Worm (Caenorhabditis elegans) whole organism, midembryonic: ENCODE measurements around the gene C47E12.14.

Source experiments
- T22C8.4 ChIP-seq: fragments of 200-800 bp; sonication (Bioruptor generic); IDR thresholded peaks from 2 replicates; pipeline ENCODE4 v1.3.6; 2022; ENCODE audit warnings: missing genetic modification characterization, missing compliant biosample characterization
- cog-1 ChIP-seq: sonication (generic microtip); optimal IDR thresholded peaks from 2 replicates; lab custom pipeline; 2016; ENCODE audit warnings: missing genetic modification characterization, missing compliant biosample characterization
- flt-1 ChIP-seq: fragments of 200-800 bp; sonication (Bioruptor generic); IDR thresholded peaks from 2 replicates; pipeline ENCODE4 v1.3.6; 2022; ENCODE audit warnings: missing genetic modification characterization, missing compliant biosample characterization
- klf-2 ChIP-seq: fragments of 200-800 bp; sonication (Bioruptor generic); conservative IDR thresholded peaks from 2 replicates; pipeline ENCODE4 v1.3.6; 2022; ENCODE audit warnings: missing genetic modification reagents, missing genetic modification characterization, missing compliant biosample characterization
- med-1 ChIP-seq: sonication (generic microtip); optimal IDR thresholded peaks from 2 replicates; lab custom pipeline; 2017; ENCODE audit warnings: missing genetic modification characterization, mild to moderate bottlenecking, missing compliant biosample characterization, antibody characterized with exemption, missing genetic modification reagents; ENCODE audit not compliant: insufficient read depth
- ref-1 ChIP-seq: fragments of 200-800 bp; sonication (Bioruptor generic); conservative IDR thresholded peaks from 2 replicates; pipeline ENCODE4 v1.3.6; 2022; ENCODE audit warnings: missing genetic modification reagents, missing genetic modification characterization, missing compliant biosample characterization
- tab-1 ChIP-seq: fragments of 200-800 bp; sonication (Bioruptor generic); IDR thresholded peaks from 2 replicates; pipeline ENCODE4 v1.3.6; 2022; ENCODE audit warnings: missing genetic modification characterization, missing compliant biosample characterization
- ztf-23 ChIP-seq: fragments of 200-800 bp; sonication (Bioruptor generic); IDR thresholded peaks from 2 replicates; pipeline ENCODE4 v1.3.6; 2022; ENCODE audit warnings: missing genetic modification reagents, missing genetic modification characterization, missing compliant biosample characterization
- ztf-29 ChIP-seq: fragments of 200-800 bp; sonication (Bioruptor generic); IDR thresholded peaks from 2 replicates; pipeline ENCODE4 v1.3.6; 2022; ENCODE audit warnings: missing genetic modification reagents, missing genetic modification characterization, missing compliant biosample characterization

The C47E12.14 gene

ce11 chrIV:9932055-9932454, 44.1 kb downstream of the C47E12.14 start, which contains the start of the genes trmt-10A and F25H8.2:
Gene trmt-10A (minus strand): TSS chrIV:9932213.
Gene F25H8.2 (plus strand): TSS chrIV:9932235.
- no peak for TF ChIP-seq flt-1 (GFP tag; lab: Robert Waterston, UW)
- TF ChIP-seq ztf-23 (GFP tag; lab: Robert Waterston, UW), result no peak
- no peak for TF ChIP-seq klf-2
- TF ChIP-seq T22C8.4, result no peak
- TF ChIP-seq cog-1 (tag; lab: Kevin White, UChicago), result no peak
- TF ChIP-seq tab-1 (GFP tag; lab: Robert Waterston, UW), result no peak
- no peak for TF ChIP-seq ztf-29 (GFP tag; lab: Robert Waterston, UW)
- no peak for TF ChIP-seq ref-1
- TF ChIP-seq med-1, result no peak

- TF ChIP-seq cog-1 (tag; lab: Kevin White, UChicago), result no peak
- no peak for TF ChIP-seq ztf-29 (GFP tag; lab: Robert Waterston, UW)
- TF ChIP-seq ztf-23 (GFP tag; lab: Robert Waterston, UW), result no peak
- no peak for TF ChIP-seq klf-2
- TF ChIP-seq flt-1 (GFP tag; lab: Robert Waterston, UW), result no peak
These were observed 47.8 kb downstream of the C47E12.14 start, which contains the start of gene dur-1 for ce11 chrIV:9928180-9928896. Gene dur-1 (minus strand): TSS chrIV:9928230.
